Fruit fly (Drosophila melanogaster) ovary, adult (tissue): Measurements from ENCODE around the gene Gr98b.

Source experiments
- CG17801 ChIP-seq: fragments of 200-800 bp; optimal IDR thresholded peaks from 2 replicates; lab custom pipeline; 2019; ENCODE audit warnings: missing biosample characterization, mild to moderate bottlenecking, missing genetic modification characterization, moderate library complexity; ENCODE audit not compliant: partially characterized antibody

Gene Gr98b

DNA sequence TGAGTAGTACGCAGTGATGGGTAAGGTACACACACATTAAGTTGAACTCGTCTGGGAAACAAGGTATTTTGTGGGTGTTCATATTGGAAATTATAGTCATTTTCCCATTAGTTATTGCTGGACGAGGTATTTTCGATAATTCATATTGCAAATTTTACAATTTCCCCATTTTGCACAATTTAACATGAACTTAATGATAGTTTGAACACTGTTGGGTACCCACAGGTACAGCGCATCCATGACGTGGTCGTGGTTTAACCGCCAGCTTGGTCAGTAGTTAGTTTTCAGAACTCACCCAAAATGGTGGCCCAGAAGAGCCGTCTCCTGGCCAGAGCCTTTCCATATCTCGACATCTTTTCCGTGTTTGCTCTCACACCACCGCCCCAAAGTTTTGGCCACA is at the start of gene Gr98b:
Gene Gr98b (plus strand): TSS at position 301 of the 400 bp plus-strand sequence.
- TF ChIP-seq CG17801 (GFP tag; lab: Kevin White, UChicago): no peak

DNA sequence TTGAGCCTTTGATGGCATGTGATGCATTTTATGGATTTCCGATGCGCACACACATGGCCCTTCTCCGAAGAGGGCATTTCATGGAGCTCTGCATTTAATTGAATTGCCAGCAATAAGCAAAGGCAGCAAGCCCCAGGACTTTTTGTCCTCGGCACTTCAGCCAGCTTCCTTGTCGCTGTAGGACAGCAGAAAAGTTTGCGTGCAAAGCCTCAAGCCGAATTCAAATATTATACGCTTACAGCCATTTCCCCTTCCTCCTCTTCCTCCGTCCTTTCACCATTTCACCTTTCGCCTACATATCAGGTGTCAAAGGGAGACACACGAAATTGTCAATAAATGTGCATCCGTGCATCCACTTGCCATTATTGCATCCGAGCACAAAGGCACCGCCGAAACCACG is 44.7 kb upstream of the Gr98b start:
- TF ChIP-seq CG17801 (GFP tag; lab: Kevin White, UChicago): no peak

DNA sequence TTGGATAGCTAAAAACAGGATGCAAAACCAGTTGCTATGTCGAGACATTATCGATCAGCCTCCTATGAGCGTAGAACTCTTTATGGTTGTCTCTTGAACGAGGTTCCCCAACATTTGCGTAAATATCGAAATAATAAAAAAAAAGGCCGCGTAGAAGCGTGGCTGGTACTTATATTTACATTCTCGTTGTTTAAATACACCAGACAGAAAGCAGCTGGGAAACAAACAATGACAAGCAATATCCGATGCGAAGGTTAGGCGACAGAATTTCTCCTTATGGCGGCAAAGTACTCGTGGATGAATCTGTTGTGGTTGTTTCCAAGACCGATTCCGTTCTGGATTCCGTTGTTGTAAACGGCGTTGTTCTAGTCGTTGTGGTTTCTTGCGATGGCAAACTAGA is 40.4 kb upstream of the Gr98b start, which contains the start of gene CG43139:
Gene CG43139 (minus strand): TSS at position 88 of the 400 bp plus-strand sequence.
- no peak for TF ChIP-seq CG17801 (GFP tag; lab: Kevin White, UChicago)

DNA sequence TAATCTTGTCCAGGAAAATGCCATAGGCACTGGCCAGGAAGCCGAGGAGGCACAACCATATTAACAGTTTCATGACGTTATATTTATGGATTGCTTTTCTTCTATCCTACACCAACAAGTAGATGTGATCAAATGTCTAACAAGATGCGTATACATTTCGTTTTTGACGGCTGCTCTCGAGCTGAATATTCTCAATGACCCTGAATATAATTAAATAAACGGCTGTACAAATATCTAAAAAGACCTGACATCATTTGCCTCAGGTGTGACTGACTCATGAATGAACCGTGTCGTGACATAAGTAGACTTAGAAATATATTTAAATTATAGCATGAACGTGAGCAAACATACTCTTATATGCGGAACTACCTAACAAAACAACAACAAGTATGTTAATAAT is 39.4 kb upstream of the Gr98b start, which contains the start of gene CG5402:
Gene CG5402 (minus strand): TSS at position 101 of the 400 bp plus-strand sequence.
- TF ChIP-seq CG17801 (GFP tag; lab: Kevin White, UChicago): no peak

DNA sequence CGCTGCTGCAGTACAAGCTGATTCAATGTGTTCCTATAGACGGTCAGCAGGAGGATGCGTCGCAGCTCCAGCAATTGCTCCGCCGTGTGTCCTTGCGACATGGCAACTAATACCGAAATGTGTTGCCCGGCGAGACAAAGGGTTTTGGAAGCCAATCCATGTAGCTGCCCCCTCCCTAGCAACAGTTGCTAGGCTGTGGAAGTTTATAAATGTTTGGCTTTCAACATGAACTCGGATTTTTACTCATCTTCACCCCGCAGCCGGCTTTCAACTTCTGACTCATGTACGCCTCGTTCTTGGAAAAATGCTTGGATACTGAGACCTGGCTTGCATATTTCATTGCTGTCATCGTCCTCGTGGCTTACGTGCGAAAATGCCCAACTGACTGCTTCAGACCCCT is 25.1 kb upstream of the Gr98b start, which contains the start of gene CG13972:
Gene CG13972 (minus strand): TSS at position 101 of the 400 bp plus-strand sequence.
- no peak for TF ChIP-seq CG17801 (GFP tag; lab: Kevin White, UChicago)

DNA sequence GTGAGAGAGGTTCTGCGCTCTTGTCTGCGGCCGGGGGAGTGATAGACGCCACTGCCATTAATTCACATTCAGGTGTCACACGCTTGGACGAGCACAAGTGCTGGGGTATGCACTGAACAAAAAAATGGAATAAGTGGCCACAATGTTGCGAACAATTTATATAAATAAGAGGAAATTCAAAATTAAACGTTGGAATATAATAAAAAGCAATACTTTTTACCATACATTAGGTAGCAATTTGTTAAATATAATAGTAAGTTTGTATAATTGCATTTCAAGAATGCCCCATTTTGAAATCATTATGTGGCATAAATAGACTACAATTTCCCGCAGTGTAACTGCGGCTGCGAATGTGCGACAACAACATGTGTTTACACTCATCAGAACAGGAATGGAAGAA is 22.4 kb upstream of the Gr98b start:
- TF ChIP-seq CG17801 (GFP tag; lab: Kevin White, UChicago): no peak

DNA sequence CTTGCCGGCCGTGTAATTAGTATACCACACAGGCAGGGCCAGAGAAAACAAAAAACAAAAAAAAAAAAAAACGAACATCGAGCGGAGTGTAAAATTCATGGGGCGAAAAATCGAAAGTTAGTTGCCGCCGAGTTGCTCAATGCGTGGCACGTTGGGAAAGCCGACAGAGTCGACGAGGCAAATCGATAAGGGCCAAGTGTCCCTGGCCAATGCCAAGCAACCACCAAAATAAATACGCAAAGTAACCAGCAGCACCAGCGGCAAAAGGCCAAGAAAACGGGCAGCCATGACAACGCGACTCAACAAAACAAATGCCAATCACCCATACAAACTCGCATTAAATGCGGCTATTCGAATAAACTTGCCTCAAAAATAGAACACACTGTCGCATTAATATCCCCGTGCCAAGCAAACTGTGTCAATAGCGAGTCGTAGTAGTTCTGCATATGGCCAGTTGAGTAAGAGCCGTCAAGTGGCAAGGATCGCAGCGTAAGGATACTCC is 21.8 kb upstream of the Gr98b start, which contains the start of gene CG12885:
Gene CG12885 (plus strand): TSS at position 452 of the 502 bp plus-strand sequence.
- no peak for TF ChIP-seq CG17801 (GFP tag; lab: Kevin White, UChicago)

DNA sequence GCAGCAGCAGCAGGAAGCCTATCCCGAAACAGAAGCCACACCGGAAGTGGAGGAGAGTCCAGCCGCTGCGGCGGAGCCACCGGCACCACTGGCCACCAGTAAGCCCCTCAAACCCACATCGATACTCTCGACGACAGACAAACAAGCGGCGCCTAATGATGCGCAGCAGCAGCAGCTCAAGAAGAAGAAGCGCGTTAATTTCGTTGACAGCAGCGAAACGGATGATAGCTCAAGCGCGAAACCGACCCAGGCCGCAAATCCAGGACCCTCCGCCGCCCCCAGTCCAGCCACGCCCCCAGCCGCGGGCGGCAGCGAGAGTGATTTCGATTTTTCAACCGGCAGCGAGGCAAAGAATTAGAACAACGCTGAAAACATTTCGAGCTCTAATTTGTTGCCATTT is 9.1 kb upstream of the Gr98b start:
- TF ChIP-seq CG17801 (GFP tag; lab: Kevin White, UChicago): no peak

DNA sequence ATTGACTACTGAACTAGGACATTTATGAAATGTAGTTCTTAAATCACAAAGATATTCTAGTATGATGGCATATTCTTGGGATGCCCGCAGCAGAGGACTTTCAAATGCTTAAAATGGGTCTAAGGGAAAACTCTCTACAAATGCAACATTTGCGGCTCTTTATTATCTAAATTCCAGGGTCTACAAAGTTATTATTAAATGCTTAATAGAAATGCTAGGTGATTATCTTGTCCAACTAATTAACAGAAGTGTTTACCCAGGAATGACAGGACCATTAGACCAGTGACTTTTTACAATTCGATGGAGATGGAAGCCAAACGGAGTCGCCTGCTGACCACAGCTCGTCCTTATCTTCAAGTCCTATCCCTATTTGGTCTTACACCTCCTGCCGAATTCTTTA is 1.8 kb downstream of the Gr98b start, which contains the start of gene Gr98c:
Gene Gr98c (plus strand): TSS at position 301 of the 400 bp plus-strand sequence.
- no peak for TF ChIP-seq CG17801 (GFP tag; lab: Kevin White, UChicago)

DNA sequence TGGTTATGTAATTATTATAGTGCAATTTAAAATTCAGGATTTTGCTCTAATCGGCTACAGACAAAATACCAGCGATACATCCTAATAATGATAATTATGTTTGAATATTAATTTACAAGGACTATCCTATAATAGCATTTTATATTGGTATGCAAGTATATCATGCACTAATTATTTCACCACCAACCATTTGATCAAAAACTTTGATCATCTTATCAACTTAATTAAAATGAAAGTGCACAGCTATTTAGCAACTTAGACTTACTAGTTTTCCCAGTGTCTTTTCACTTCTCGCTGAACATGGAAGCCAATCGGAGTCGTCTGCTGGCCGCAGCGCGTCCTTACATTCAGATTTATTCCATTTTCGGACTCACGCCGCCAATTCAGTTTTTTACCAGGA is 3.5 kb downstream of the Gr98b start, which contains the start of gene Gr98d:
Gene Gr98d (plus strand): TSS at position 301 of the 400 bp plus-strand sequence.
- TF ChIP-seq CG17801 (GFP tag; lab: Kevin White, UChicago): no peak

DNA sequence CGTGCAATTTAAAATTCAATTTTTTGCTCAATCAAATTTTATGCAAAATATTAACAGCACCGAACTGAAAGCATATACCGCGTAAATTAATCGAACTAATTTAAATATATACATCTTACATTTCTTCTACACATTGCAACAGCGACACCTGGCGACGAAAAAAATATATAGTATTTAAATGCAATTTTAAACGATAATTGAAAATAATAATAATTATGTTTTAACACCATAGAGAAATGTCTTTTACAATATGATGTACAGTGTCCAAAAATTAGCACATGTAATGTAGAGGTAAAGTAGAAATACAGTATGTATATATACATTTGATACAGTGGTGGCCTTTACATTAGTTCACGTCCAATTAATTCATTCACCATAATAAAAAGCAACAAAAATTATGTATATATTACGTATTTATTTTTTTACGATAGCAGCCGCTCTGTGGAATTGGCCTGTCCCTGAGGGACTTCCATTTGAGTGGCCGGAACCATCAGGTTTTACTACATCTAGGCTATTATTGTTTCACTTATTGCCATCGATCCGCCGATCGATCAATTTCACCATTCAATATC is 5.2 kb downstream of the Gr98b start:
- no peak for TF ChIP-seq CG17801 (GFP tag; lab: Kevin White, UChicago)

DNA sequence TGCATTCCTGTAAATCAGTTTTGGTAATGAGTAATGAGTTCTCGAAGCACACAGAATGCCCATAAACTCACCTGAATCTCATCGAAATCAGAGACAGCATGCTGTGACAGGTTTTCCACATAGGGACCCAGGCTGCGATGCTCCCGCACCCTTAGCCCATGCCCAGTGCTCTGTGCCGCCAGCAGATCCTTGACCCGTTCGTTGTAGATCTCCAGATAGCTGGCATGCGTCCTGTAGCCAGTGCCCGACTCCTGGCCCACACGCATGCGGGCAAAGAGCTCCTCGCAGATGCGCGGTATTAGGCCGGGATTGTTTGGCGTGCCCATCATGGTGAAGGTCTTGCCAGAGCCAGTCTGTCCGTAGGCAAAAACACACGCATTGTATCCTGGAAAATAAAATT is 10.4 kb downstream of the Gr98b start:
- no peak for TF ChIP-seq CG17801 (GFP tag; lab: Kevin White, UChicago)

DNA sequence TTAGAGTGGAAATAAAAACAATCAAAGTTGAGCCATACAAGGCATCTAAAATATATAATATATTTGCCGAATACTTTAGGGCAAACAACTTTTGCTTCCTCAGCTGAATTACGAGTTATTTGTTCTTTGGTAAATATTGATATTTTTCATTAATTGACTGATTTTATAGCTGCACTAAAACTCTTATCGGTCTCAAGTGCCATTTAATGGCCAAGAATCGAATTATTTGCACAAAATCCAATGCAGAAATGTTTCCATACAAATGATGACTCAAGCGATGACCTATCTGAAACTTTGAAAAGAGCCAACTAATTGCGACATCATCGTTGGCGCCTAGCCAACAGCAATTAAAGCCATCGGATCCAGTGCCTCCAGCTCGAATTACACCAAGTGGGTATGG is 11.1 kb downstream of the Gr98b start:
- TF ChIP-seq CG17801 (GFP tag; lab: Kevin White, UChicago): no peak

DNA sequence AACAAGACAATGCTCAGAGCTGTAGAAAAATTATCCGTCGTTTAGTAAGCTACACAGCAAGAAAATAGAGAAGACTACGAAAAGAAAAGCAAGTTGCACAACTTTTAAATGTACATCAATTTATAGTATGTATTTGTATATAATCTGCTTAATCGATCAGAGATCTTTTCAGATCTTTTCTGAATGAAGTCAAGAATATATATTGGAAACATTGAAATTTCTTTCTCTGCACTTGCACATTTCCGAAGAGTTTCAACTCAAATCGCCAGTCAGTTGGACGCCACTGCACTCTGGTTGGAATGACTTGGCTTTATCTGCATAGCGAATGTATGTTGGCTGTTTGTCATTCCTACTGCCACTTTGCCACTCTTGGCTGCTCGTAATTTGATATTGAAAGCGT is 11.6 kb downstream of the Gr98b start:
- TF ChIP-seq CG17801 (GFP tag; lab: Kevin White, UChicago): peak; percentile 85

DNA sequence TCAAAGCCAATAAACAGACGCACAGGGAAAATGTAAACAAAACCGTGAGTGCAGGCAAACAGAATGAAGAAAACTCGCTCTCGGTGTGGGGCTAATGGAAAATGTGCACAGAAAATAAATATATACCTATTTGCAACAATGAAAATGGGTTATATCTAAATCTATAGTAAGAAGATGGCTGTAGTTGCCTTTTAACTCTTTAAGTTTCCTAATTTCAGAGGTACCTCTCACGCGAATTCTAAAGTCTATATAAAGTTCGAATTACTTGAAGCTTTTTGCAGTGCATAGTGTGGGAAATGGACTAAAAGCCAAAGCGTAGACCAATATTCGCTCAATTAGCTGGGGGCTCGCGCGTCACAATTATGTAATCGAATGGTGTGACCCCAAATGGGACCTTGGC is 12.7 kb downstream of the Gr98b start:
- peak; percentile 63 for TF ChIP-seq CG17801 (GFP tag; lab: Kevin White, UChicago)

DNA sequence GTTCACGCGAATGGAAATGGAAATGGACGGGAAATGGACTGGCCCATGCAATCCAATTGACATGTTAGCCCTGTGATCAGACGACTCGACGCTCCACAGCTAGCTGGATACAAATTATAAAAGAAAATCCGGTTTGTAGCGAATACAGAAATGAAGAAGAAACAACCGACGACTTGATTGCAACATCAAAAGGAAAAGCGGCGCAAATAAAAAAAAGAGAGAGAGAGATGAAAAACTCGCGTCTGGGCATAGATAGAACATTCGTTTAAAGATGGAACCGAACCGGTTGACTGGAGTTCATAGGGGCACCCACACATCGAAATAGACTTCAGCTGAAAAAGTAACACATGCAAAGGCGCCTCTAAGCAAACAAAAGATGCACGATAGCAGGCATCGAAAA is 13.6 kb downstream of the Gr98b start:
- TF ChIP-seq CG17801 (GFP tag; lab: Kevin White, UChicago): no peak
